Worm (Caenorhabditis elegans): ENCODE measurements around the gene dpr-1.

DNA sequence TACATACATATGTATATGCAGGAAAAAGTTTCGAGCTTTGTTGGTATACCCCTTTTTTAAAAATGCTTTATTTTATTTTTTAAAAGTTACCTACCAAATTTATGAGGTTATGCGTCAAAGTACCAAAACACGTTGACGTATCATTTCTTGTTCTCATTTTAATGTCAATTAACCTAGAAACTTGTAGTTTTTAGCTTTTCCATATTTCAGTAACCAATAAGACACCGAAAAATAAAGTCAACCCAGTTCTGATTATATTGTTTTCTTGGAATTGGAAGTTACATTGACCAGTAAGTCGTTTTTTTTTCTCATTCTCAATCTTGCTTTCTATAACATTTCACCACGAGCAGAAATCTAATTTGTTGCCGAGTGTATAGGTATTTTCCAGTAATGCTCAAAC, 5.1 kb downstream of the dpr-1 start, which contains the start of gene srw-145:
- TF ChIP-seq ztf-6 (GFP tag; IDR thresholded peaks at IDR 0.05) (no peak), ceh-91 (GFP tag; IDR thresholded peaks at IDR 0.05) (no peak), lin-40 (tag; optimal IDR thresholded peaks at IDR 0.05) (no peak), F55B11.4 (tag; optimal IDR thresholded peaks at IDR 0.05; ENCODE audit: borderline replicate concordance, insufficient read depth) (no peak), B0019.2 (GFP tag; conservative IDR thresholded peaks at IDR 0.05) (no peak), F57A8.1 (GFP tag; optimal IDR thresholded peaks at IDR 0.05) (no peak), him-1 (tag; optimal IDR thresholded peaks at IDR 0.05) (no peak)
